Worm (Caenorhabditis elegans): ENCODE measurements around the gene F54B11.8.

F54B11.8 gene

ce11 chrX:13583895-13584344 lies 19.8 kb downstream of the F54B11.8 start (continued):
- TF ChIP-seq fkh-10 (GFP tag; optimal IDR thresholded peaks at IDR 0.05) (no peak), fkh-2 (tag; optimal IDR thresholded peaks at IDR 0.05) (no peak), egl-27 (tag; optimal IDR thresholded peaks at IDR 0.05) (no peak), tbx-2 (tag; optimal IDR thresholded peaks at IDR 0.05) (no peak), egl-5 (tag; optimal IDR thresholded peaks at IDR 0.05) (peak; percentile 47), ztf-4 (tag; optimal IDR thresholded peaks at IDR 0.05) (no peak)

ce11 chrX:13581820-13582219 lies 21.9 kb downstream of the F54B11.8 start, which contains the start of gene F54B11.10:
F54B11.10 (plus strand) TSS chrX:13582120.
- no peak for TF ChIP-seq R02D3.7 (tag; optimal IDR thresholded peaks at IDR 0.05)

ce11 chrX:13578483-13578882 lies 25.2 kb downstream of the F54B11.8 start, which contains the start of gene F54B11.11:
F54B11.11 (plus strand) TSS chrX:13578783.
- TF ChIP-seq pqm-1 (tag; optimal IDR thresholded peaks at IDR 0.05): peak; percentile 10
- no peak for TF ChIP-seq zag-1 (tag; optimal IDR thresholded peaks at IDR 0.05)
- TF ChIP-seq elt-2 (tag; optimal IDR thresholded peaks at IDR 0.05): peak; percentile 21

- TF ChIP-seq nhr-23 (tag; optimal IDR thresholded peaks at IDR 0.05) (no peak), skn-1 (tag; optimal IDR thresholded peaks at IDR 0.05) (no peak), nhr-43 (tag; optimal IDR thresholded peaks at IDR 0.05; ENCODE audit: poor library complexity, severe bottlenecking) (no peak), egl-27 (tag; optimal IDR thresholded peaks at IDR 0.05) (no peak), ztf-11 (tag; optimal IDR thresholded peaks at IDR 0.05) (no peak), unc-62 (GFP tag; optimal IDR thresholded peaks at IDR 0.05) (no peak), R02D3.7 (tag; optimal IDR thresholded peaks at IDR 0.05) (no peak), nfya-1 (tag; optimal IDR thresholded peaks at IDR 0.05; ENCODE audit: insufficient read depth) (no peak), sea-2 (GFP tag; optimal IDR thresholded peaks at IDR 0.05) (no peak), mml-1 (tag; optimal IDR thresholded peaks at IDR 0.05) (no peak), tbx-2 (tag; optimal IDR thresholded peaks at IDR 0.05) (no peak), fkh-2 (tag; optimal IDR thresholded peaks at IDR 0.05) (no peak), nhr-12 (tag; optimal IDR thresholded peaks at IDR 0.05) (no peak), pqm-1 (tag; optimal IDR thresholded peaks at IDR 0.05) (no peak), mdl-1 (tag; optimal IDR thresholded peaks at IDR 0.05) (no peak), ceh-16 (tag; optimal IDR thresholded peaks at IDR 0.05) (no peak)
Measured at ce11 chrX:13574029-13574428, 29.7 kb downstream of the F54B11.8 start.

ce11 chrX:13569854-13570253 lies 33.9 kb downstream of the F54B11.8 start, which contains the start of gene R01E6.7:
R01E6.7 (minus strand) TSS chrX:13569954.
- TF ChIP-seq elt-3 (tag; optimal IDR thresholded peaks at IDR 0.05) (no peak), fkh-2 (tag; optimal IDR thresholded peaks at IDR 0.05) (no peak), pqm-1 (tag; optimal IDR thresholded peaks at IDR 0.05) (no peak), lsy-12 (tag; optimal IDR thresholded peaks at IDR 0.05) (no peak), pha-4 (tag; optimal IDR thresholded peaks at IDR 0.05) (no peak), ztf-4 (tag; optimal IDR thresholded peaks at IDR 0.05) (no peak), ceh-28 (tag; optimal IDR thresholded peaks at IDR 0.05) (no peak), skn-1 (tag; optimal IDR thresholded peaks at IDR 0.05) (no peak)

- TF ChIP-seq nhr-23 (tag; optimal IDR thresholded peaks at IDR 0.05): no peak
- no peak for TF ChIP-seq nhr-77 (tag; optimal IDR thresholded peaks at IDR 0.05)
- no peak for TF ChIP-seq ceh-16 (tag; optimal IDR thresholded peaks at IDR 0.05)
- TF ChIP-seq unc-62 (GFP tag; optimal IDR thresholded peaks at IDR 0.05): no peak
Measured at ce11 chrX:13566436-13566835, 37.3 kb downstream of the F54B11.8 start, which contains the start of gene R01E6.2. R01E6.2 (minus strand) TSS chrX:13566536.

ce11 chrX:13561954-13562353 lies 41.8 kb downstream of the F54B11.8 start:
- no peak for TF ChIP-seq aly-2 (tag; optimal IDR thresholded peaks at IDR 0.05)
- no peak for TF ChIP-seq ceh-9 (tag; optimal IDR thresholded peaks at IDR 0.05)
- no peak for TF ChIP-seq elt-2 (tag; optimal IDR thresholded peaks at IDR 0.05)
- TF ChIP-seq unc-39 (tag; optimal IDR thresholded peaks at IDR 0.05): no peak
- no peak for TF ChIP-seq fos-1 (tag; optimal IDR thresholded peaks at IDR 0.05)
- no peak for TF ChIP-seq pqm-1 (tag; optimal IDR thresholded peaks at IDR 0.05)
- no peak for TF ChIP-seq ztf-11 (tag; optimal IDR thresholded peaks at IDR 0.05)
- TF ChIP-seq egl-5 (tag; optimal IDR thresholded peaks at IDR 0.05): no peak
- TF ChIP-seq lin-39 (tag; optimal IDR thresholded peaks at IDR 0.05): no peak
- no peak for TF ChIP-seq nfya-1 (tag; optimal IDR thresholded peaks at IDR 0.05; ENCODE audit: insufficient read depth)

All from whole organism, L3 larva.